Fruit fly (Drosophila melanogaster) whole organism, embryonic: ENCODE data around the gene Rh4.

Experiments used
- ATbp ChIP-seq: fragments of 200-800 bp; sonication (Bioruptor generic); optimal IDR thresholded peaks from 2 replicates; lab custom pipeline; 2017; ENCODE audit warnings: missing biosample characterization, mild to moderate bottlenecking, missing genetic modification characterization, missing genetic modification reagents
- CG10366 ChIP-seq: fragments of 200-800 bp; sonication (Bioruptor generic); IDR thresholded peaks from 2 replicates; pipeline ENCODE4 v1.3.6; 2022; ENCODE audit warnings: missing biosample characterization, missing genetic modification characterization
- CG11456 ChIP-seq: fragments of 200-800 bp; sonication (Bioruptor generic); IDR thresholded peaks from 3 replicates; pipeline ENCODE4 v1.3.6; 2022; ENCODE audit warnings: missing biosample characterization, missing genetic modification characterization
- CG11504 ChIP-seq: fragments of 200-800 bp; sonication (Bioruptor generic); optimal IDR thresholded peaks from 3 replicates; lab custom pipeline; 2019; ENCODE audit warnings: missing biosample characterization, mild to moderate bottlenecking, missing genetic modification characterization, moderate library complexity
- CG11696 ChIP-seq: fragments of 200-800 bp; sonication (Bioruptor generic); IDR thresholded peaks from 2 replicates; pipeline ENCODE4 v1.3.6; 2022; ENCODE audit warnings: missing biosample characterization, missing genetic modification characterization
- CG15514 ChIP-seq: fragments of 200-800 bp; sonication (Bioruptor generic); optimal IDR thresholded peaks from 3 replicates; lab custom pipeline; 2017; ENCODE audit warnings: missing biosample characterization, missing genetic modification characterization, mild to moderate bottlenecking, moderate library complexity, missing genetic modification reagents
- CG16779 ChIP-seq: fragments of 200-800 bp; sonication (Bioruptor generic); IDR thresholded peaks from 2 replicates; pipeline ENCODE4 v1.3.6; 2022; ENCODE audit warnings: missing biosample characterization, missing genetic modification characterization
- CG17186 ChIP-seq: fragments of 200-800 bp; sonication (Bioruptor generic); optimal IDR thresholded peaks from 3 replicates; lab custom pipeline; 2017; ENCODE audit warnings: missing biosample characterization, missing genetic modification reagents, missing genetic modification characterization
- CG18599 ChIP-seq: fragments of 200-800 bp; sonication (Bioruptor generic); optimal IDR thresholded peaks from 3 replicates; lab custom pipeline; 2017; ENCODE audit warnings: missing biosample characterization, missing genetic modification characterization, mild to moderate bottlenecking, moderate library complexity, missing genetic modification reagents
- CG2875 ChIP-seq: fragments of 200-800 bp; sonication (Bioruptor generic); optimal IDR thresholded peaks from 2 replicates; lab custom pipeline; 2017; ENCODE audit warnings: missing biosample characterization, mild to moderate bottlenecking, missing genetic modification characterization, missing genetic modification reagents
- CG31441 ChIP-seq: fragments of 200-800 bp; sonication (Bioruptor generic); IDR thresholded peaks from 2 replicates; pipeline ENCODE4 v1.3.6; 2022; ENCODE audit warnings: missing biosample characterization, missing genetic modification characterization
- CG32532 ChIP-seq: fragments of 200-800 bp; sonication (Bioruptor generic); IDR thresholded peaks from 2 replicates; pipeline ENCODE4 v1.3.6; 2022; ENCODE audit warnings: missing biosample characterization, missing genetic modification characterization
- CG3281 ChIP-seq: fragments of 200-800 bp; sonication (Bioruptor generic); optimal IDR thresholded peaks from 3 replicates; lab custom pipeline; 2017; ENCODE audit warnings: missing biosample characterization, mild to moderate bottlenecking, missing genetic modification characterization
- CG33213 ChIP-seq: fragments of 200-800 bp; sonication (Bioruptor generic); optimal IDR thresholded peaks from 3 replicates; lab custom pipeline; 2016; ENCODE audit warnings: missing biosample characterization, missing genetic modification characterization
- CG3847 ChIP-seq: fragments of 200-800 bp; sonication (Bioruptor generic); IDR thresholded peaks from 2 replicates; pipeline ENCODE4 v1.3.6; 2022; ENCODE audit warnings: missing biosample characterization, missing genetic modification characterization
- CG42726 ChIP-seq: fragments of 200-800 bp; sonication (Bioruptor generic); IDR thresholded peaks from 2 replicates; pipeline ENCODE4 v1.3.6; 2022; ENCODE audit warnings: missing biosample characterization, missing genetic modification characterization; ENCODE audit not compliant: partially characterized antibody
- CG4730 ChIP-seq: fragments of 200-800 bp; sonication (Bioruptor generic); IDR thresholded peaks from 2 replicates; pipeline ENCODE4 v1.3.6; 2022; ENCODE audit warnings: missing biosample characterization, missing genetic modification characterization
- CG5953 ChIP-seq: fragments of 200-800 bp; sonication (Bioruptor generic); IDR thresholded peaks from 2 replicates; pipeline ENCODE4 v1.3.6; 2022; ENCODE audit warnings: missing biosample characterization, missing genetic modification characterization
- CG6175 ChIP-seq: fragments of 200-800 bp; sonication (Bioruptor generic); IDR thresholded peaks from 3 replicates; pipeline ENCODE4 v1.3.6; 2022; ENCODE audit warnings: missing biosample characterization, missing genetic modification characterization
- CG6813 ChIP-seq: fragments of 200-800 bp; sonication (Bioruptor generic); optimal IDR thresholded peaks from 2 replicates; lab custom pipeline; 2017; ENCODE audit warnings: missing biosample characterization, missing genetic modification characterization, mild to moderate bottlenecking, moderate library complexity, missing genetic modification reagents
- CG7839 ChIP-seq: fragments of 200-800 bp; sonication (Bioruptor generic); optimal IDR thresholded peaks from 3 replicates; lab custom pipeline; 2018; ENCODE audit warnings: missing biosample characterization, mild to moderate bottlenecking, missing genetic modification characterization, moderate library complexity
- D ChIP-seq, 2 experiments: fragments of 200-800 bp in 1 of 2; fragments of >200 bp in 1 of 2; sonication (Bioruptor generic) in 1 of 2; optimal IDR thresholded peaks; 2 replicates in 1 of 2; 3 replicates in 1 of 2; lab custom pipeline; 2017; ENCODE audit warnings: mild to moderate bottlenecking in 1 of 2, missing biosample characterization in 1 of 2, missing genetic modification characterization in 1 of 2, missing genetic modification reagents in 1 of 2
- Dbx ChIP-seq: fragments of 200-800 bp; sonication (Bioruptor generic); IDR thresholded peaks from 3 replicates; pipeline ENCODE4 v1.3.6; 2022; ENCODE audit warnings: missing biosample characterization, missing genetic modification characterization
- GATAe ChIP-seq: fragments of 200-800 bp; sonication (Bioruptor generic); conservative IDR thresholded peaks from 2 replicates; pipeline ENCODE4 v1.3.6; 2022; ENCODE audit warnings: missing biosample characterization, missing genetic modification characterization
- HHEX ChIP-seq: fragments of 200-800 bp; sonication (Bioruptor generic); optimal IDR thresholded peaks from 3 replicates; lab custom pipeline; 2017; ENCODE audit warnings: missing biosample characterization, mild to moderate bottlenecking, missing genetic modification characterization, missing genetic modification reagents
- Med ChIP-seq: fragments of 200-800 bp; sonication (Bioruptor generic); peaks from one replicate; lab custom pipeline; 2016; ENCODE audit warnings: missing biosample characterization, missing genetic modification characterization, mild to moderate bottlenecking, inconsistent platforms, moderate library complexity
- Meics ChIP-seq: fragments of 200-800 bp; sonication (Bioruptor generic); optimal IDR thresholded peaks from 2 replicates; lab custom pipeline; 2017; ENCODE audit warnings: missing biosample characterization, mild to moderate bottlenecking, missing genetic modification characterization
- Nf-YA ChIP-seq: fragments of 200-800 bp; sonication (Bioruptor generic); IDR thresholded peaks from 2 replicates; pipeline ENCODE4 v1.3.6; 2022; ENCODE audit warnings: missing biosample characterization, missing genetic modification characterization
- NfI ChIP-seq: fragments of 200-800 bp; sonication (Bioruptor generic); optimal IDR thresholded peaks from 3 replicates; lab custom pipeline; 2018; ENCODE audit warnings: missing biosample characterization, mild to moderate bottlenecking, missing genetic modification characterization, moderate library complexity
- Optix ChIP-seq: fragments of 200-800 bp; sonication (Bioruptor generic); IDR thresholded peaks from 3 replicates; pipeline ENCODE4 v1.3.6; 2022; ENCODE audit warnings: missing biosample characterization, missing genetic modification characterization
- Scr ChIP-seq: fragments of 200-800 bp; sonication (Bioruptor generic); IDR thresholded peaks from 2 replicates; pipeline ENCODE4 v1.3.6; 2022; ENCODE audit warnings: missing biosample characterization, missing genetic modification characterization; ENCODE audit not compliant: partially characterized antibody
- Usf ChIP-seq: fragments of 200-800 bp; sonication (Bioruptor generic); optimal IDR thresholded peaks from 2 replicates; lab custom pipeline; 2017; ENCODE audit warnings: missing genotype, missing biosample characterization, missing genetic modification characterization
- Xrp1 ChIP-seq: fragments of 200-800 bp; sonication (Bioruptor generic); IDR thresholded peaks from 2 replicates; pipeline ENCODE4 v1.3.6; 2022; ENCODE audit warnings: missing biosample characterization, missing genetic modification characterization
- chm ChIP-seq: fragments of 200-800 bp; sonication (Bioruptor generic); IDR thresholded peaks from 2 replicates; pipeline ENCODE4 v1.3.6; 2022; ENCODE audit warnings: missing biosample characterization, missing genetic modification characterization
- corto ChIP-seq: fragments of 200-800 bp; sonication (Bioruptor generic); optimal IDR thresholded peaks from 2 replicates; lab custom pipeline; 2016; ENCODE audit warnings: missing biosample characterization, mild to moderate bottlenecking, missing genetic modification characterization, moderate library complexity
- da ChIP-seq: fragments of 200-800 bp; sonication (Bioruptor generic); optimal IDR thresholded peaks from 2 replicates; lab custom pipeline; 2016; ENCODE audit warnings: missing biosample characterization, missing genetic modification characterization
- dmrt99B ChIP-seq: fragments of 200-800 bp; sonication (Bioruptor generic); optimal IDR thresholded peaks from 2 replicates; lab custom pipeline; 2018; ENCODE audit warnings: missing biosample characterization, mild to moderate bottlenecking, missing genetic modification characterization, moderate library complexity
- gfzf ChIP-seq: fragments of 200-800 bp; sonication (Bioruptor generic); optimal IDR thresholded peaks from 2 replicates; lab custom pipeline; 2016; ENCODE audit warnings: missing biosample characterization, mild to moderate bottlenecking, missing genetic modification characterization, moderate library complexity
- lbe ChIP-seq: fragments of 200-800 bp; sonication (Bioruptor generic); optimal IDR thresholded peaks from 2 replicates; lab custom pipeline; 2016; ENCODE audit warnings: missing biosample characterization, mild to moderate bottlenecking, missing genetic modification characterization
- onecut ChIP-seq: fragments of 200-800 bp; sonication (Bioruptor generic); IDR thresholded peaks from 2 replicates; pipeline ENCODE4 v1.3.6; 2022; ENCODE audit warnings: missing biosample characterization, missing genetic modification characterization
- salm ChIP-seq: fragments of 200-800 bp; sonication (Bioruptor generic); optimal IDR thresholded peaks from 2 replicates; lab custom pipeline; 2018; ENCODE audit warnings: missing biosample characterization, mild to moderate bottlenecking, missing genetic modification characterization
- schlank ChIP-seq: fragments of 200-800 bp; sonication (Bioruptor generic); optimal IDR thresholded peaks from 2 replicates; lab custom pipeline; 2018; ENCODE audit warnings: missing biosample characterization, mild to moderate bottlenecking, missing genetic modification characterization
- sd ChIP-seq: fragments of 200-800 bp; sonication (Bioruptor generic); optimal IDR thresholded peaks from 3 replicates; lab custom pipeline; 2018; ENCODE audit warnings: missing biosample characterization, mild to moderate bottlenecking, missing genetic modification characterization, moderate library complexity
- sens ChIP-seq: fragments of 200-800 bp; sonication (Bioruptor generic); peaks from one replicate; lab custom pipeline; 2016; ENCODE audit warnings: missing biosample characterization, missing genetic modification characterization
- sim ChIP-seq: fragments of 200-800 bp; sonication (Bioruptor generic); IDR thresholded peaks from 2 replicates; pipeline ENCODE4 v1.3.6; 2022; ENCODE audit warnings: missing biosample characterization, missing genetic modification characterization
- slbo ChIP-seq: fragments of 200-800 bp; sonication (Bioruptor generic); IDR thresholded peaks from 2 replicates; pipeline ENCODE4 v1.3.6; 2022; ENCODE audit warnings: missing biosample characterization, missing genetic modification characterization
- unc-4 ChIP-seq: fragments of 200-800 bp; sonication (Bioruptor generic); IDR thresholded peaks from 2 replicates; pipeline ENCODE4 v1.3.6; 2022; ENCODE audit warnings: missing biosample characterization, missing genetic modification characterization; ENCODE audit not compliant: partially characterized antibody
- vfl ChIP-seq: fragments of 200-800 bp; sonication (Bioruptor generic); optimal IDR thresholded peaks from 2 replicates; lab custom pipeline; 2016; ENCODE audit warnings: missing biosample characterization, missing genetic modification characterization
- z ChIP-seq: fragments of 200-800 bp; sonication (Bioruptor generic); IDR thresholded peaks from 3 replicates; pipeline ENCODE4 v1.3.6; 2022; ENCODE audit warnings: missing biosample characterization, missing genetic modification characterization

Gene Rh4

DNA sequence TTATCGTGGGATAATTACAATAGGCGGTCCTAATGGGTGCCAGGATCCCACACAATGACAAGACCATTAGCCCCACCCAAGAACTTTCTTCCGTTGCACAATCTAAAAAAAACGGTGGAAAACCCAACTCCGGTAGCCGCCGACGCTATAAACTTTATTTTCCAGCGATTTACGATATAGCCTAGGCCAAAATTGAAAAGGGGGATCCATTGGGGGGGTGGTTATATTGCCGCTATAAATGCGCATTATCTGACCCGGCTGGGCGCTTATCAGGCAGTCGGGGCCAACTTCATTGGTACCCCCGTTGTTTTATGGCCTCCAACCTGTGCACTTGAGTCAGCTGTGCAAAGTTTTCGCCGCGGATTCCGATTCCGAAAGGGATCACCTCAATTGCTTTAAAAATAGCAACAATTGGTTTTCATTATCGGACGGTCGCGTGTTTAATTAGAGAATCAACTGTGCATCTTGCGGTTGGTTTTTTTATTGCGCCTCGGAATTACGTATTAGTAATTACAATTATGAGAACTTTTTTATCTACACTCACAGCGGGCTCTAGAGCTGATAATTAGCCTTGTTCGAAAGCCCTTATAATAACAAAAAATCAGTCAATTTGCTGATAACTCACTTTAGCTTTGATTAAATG is 58.5 kb downstream of the Rh4 start (continued):
- TF ChIP-seq sim (peak; percentile 22; the same call in 1 of the 2 replicates), sd (tag; lab: Kevin White, UChicago) (peak; percentile 43), sens (GFP tag; lab: Kevin White, UChicago) (peak; percentile 55), Usf (GFP tag; lab: Kevin White, UChicago) (no peak), HHEX (GFP tag; lab: Kevin White, UChicago) (peak; percentile 59), gfzf (no peak), CG18599 (peak; percentile 50), slbo (GFP tag; lab: Robert Waterston, UW) (no peak), Meics (peak; percentile 2), CG6813 (GFP tag; lab: Kevin White, UChicago) (peak; percentile 45), CG15514 (GFP tag; lab: Kevin White, UChicago) (peak; percentile 53), chm (GFP tag; lab: Robert Waterston, UW) (no peak), Nf-YA (GFP tag; lab: Robert Waterston, UW) (peak; percentile 39; the same call in 1 of the 2 replicates), CG42726 (GFP tag; lab: Robert Waterston, UW) (no peak), Xrp1 (GFP tag; lab: Robert Waterston, UW) (peak; percentile 30; the same call in 1 of the 2 replicates), CG11456 (GFP tag; lab: Robert Waterston, UW) (0 out of 3 replicates have a peak, but pooled peaks have one; percentile 46), D (optimal IDR thresholded peaks at IDR 0.05; lab: Kevin White, UChicago) (no peak), D (GFP tag; optimal IDR thresholded peaks at IDR 0.05; lab: Kevin White, UChicago) (no peak), CG3281 (peak; percentile 71), CG32532 (peak; percentile 45; the same call in 1 of the 2 replicates), schlank (peak; percentile 66), corto (GFP tag; lab: Kevin White, UChicago) (peak; percentile 63), GATAe (GFP tag; lab: Robert Waterston, UW) (peak; percentile 82), CG17186 (peak; percentile 6), unc-4 (GFP tag; lab: Robert Waterston, UW) (no peak), Scr (GFP tag; lab: Robert Waterston, UW) (no peak), CG16779 (GFP tag; lab: Robert Waterston, UW) (no peak), dmrt99B (tag; lab: Kevin White, UChicago) (peak; percentile 61), salm (tag; lab: Kevin White, UChicago) (peak; percentile 32), onecut (GFP tag; lab: Robert Waterston, UW) (peak; percentile 48), CG5953 (GFP tag; lab: Robert Waterston, UW) (peak; percentile 41; the same call in 1 of the 2 replicates), CG10366 (GFP tag; lab: Robert Waterston, UW) (no peak), da (GFP tag; lab: Kevin White, UChicago) (no peak), vfl (no peak), z (GFP tag; lab: Robert Waterston, UW) (no peak), CG2875 (GFP tag; lab: Kevin White, UChicago) (peak; percentile 18), CG7839 (tag; lab: Kevin White, UChicago) (peak; percentile 55), CG33213 (GFP tag; lab: Kevin White, UChicago) (no peak), CG3847 (GFP tag; lab: Robert Waterston, UW) (peak; percentile 30; the same call in 1 of the 2 replicates), CG6175 (GFP tag; lab: Robert Waterston, UW) (peak; percentile 44; the same call in 1 of the 3 replicates), ATbp (GFP tag; lab: Kevin White, UChicago) (peak; percentile 67), NfI (GFP tag; lab: Kevin White, UChicago) (peak; percentile 38), CG31441 (GFP tag; lab: Robert Waterston, UW) (peak; percentile 54), CG4730 (GFP tag; lab: Robert Waterston, UW) (no peak), lbe (GFP tag; lab: Kevin White, UChicago) (no peak), Dbx (GFP tag; lab: Robert Waterston, UW) (peak; percentile 47; the same call in 1 of the 3 replicates), Optix (GFP tag; lab: Robert Waterston, UW) (no peak), CG11504 (tag; lab: Kevin White, UChicago) (peak; percentile 56), CG11696 (GFP tag; lab: Robert Waterston, UW) (peak; percentile 47; the same call in 1 of the 2 replicates), Med (GFP tag; lab: Kevin White, UChicago) (peak; percentile 93)
